Fruit fly (Drosophila melanogaster) whole organism, embryonic: ENCODE measurements around the gene CG32192.

Experiments used
- Awh ChIP-seq: fragments of 200-800 bp; sonication (Bioruptor generic); IDR thresholded peaks from 2 replicates; pipeline ENCODE4, ENCODE4 v1.3.6; 2022; ENCODE audit warnings: missing biosample characterization, missing genetic modification characterization
- B-H1 ChIP-seq: fragments of 200-800 bp; sonication (Bioruptor generic); IDR thresholded peaks from 3 replicates; pipeline ENCODE4 v1.3.6; 2022; ENCODE audit warnings: missing biosample characterization, missing genetic modification characterization
- Bgb ChIP-seq: fragments of 200-800 bp; sonication (Bioruptor generic); IDR thresholded peaks from 2 replicates; pipeline ENCODE4 v1.3.6; 2022; ENCODE audit warnings: missing biosample characterization, missing genetic modification characterization; ENCODE audit not compliant: partially characterized antibody
- CG10959 ChIP-seq: fragments of 200-800 bp; sonication (Bioruptor generic); IDR thresholded peaks from 2 replicates; pipeline ENCODE4 v1.3.6; 2022; ENCODE audit warnings: missing biosample characterization, missing genetic modification characterization
- CG11398 ChIP-seq: fragments of 200-800 bp; sonication (Bioruptor generic); optimal IDR thresholded peaks from 2 replicates; lab custom pipeline; 2016; ENCODE audit warnings: missing biosample characterization, missing genetic modification characterization
- CG11456 ChIP-seq: fragments of 200-800 bp; sonication (Bioruptor generic); IDR thresholded peaks from 3 replicates; pipeline ENCODE4 v1.3.6; 2022; ENCODE audit warnings: missing biosample characterization, missing genetic modification characterization
- CG11723 ChIP-seq: fragments of 200-800 bp; sonication (Bioruptor generic); optimal IDR thresholded peaks from 2 replicates; lab custom pipeline; 2017; ENCODE audit warnings: missing biosample characterization, mild to moderate bottlenecking, missing genetic modification characterization
- CG1233 ChIP-seq: fragments of 200-800 bp; sonication (Bioruptor generic); optimal IDR thresholded peaks from 4 replicates; lab custom pipeline; 2018; ENCODE audit warnings: missing biosample characterization, mild to moderate bottlenecking, missing genetic modification characterization
- CG12744 ChIP-seq: fragments of 200-800 bp; sonication (Bioruptor generic); optimal IDR thresholded peaks from 2 replicates; lab custom pipeline; 2016; ENCODE audit warnings: missing biosample characterization, missing genetic modification characterization
- CG15269 ChIP-seq: fragments of 200-800 bp; sonication (Bioruptor generic); optimal IDR thresholded peaks from 2 replicates; lab custom pipeline; 2018; ENCODE audit warnings: missing biosample characterization, mild to moderate bottlenecking, missing genetic modification characterization, moderate library complexity
- CG17802 ChIP-seq: fragments of 200-800 bp; sonication (Bioruptor generic); optimal IDR thresholded peaks from 2 replicates; lab custom pipeline; 2018; ENCODE audit warnings: missing biosample characterization, mild to moderate bottlenecking, missing genetic modification characterization, moderate library complexity
- CG1832 ChIP-seq: fragments of 200-800 bp; sonication (Bioruptor generic); optimal IDR thresholded peaks from 2 replicates; lab custom pipeline; 2017; ENCODE audit warnings: missing biosample characterization, mild to moderate bottlenecking, missing genetic modification characterization, inconsistent platforms
- CG2199 ChIP-seq: fragments of 200-800 bp; sonication (Bioruptor generic); IDR thresholded peaks from 3 replicates; pipeline ENCODE4 v1.3.6; 2022; ENCODE audit warnings: missing biosample characterization, missing genetic modification characterization
- CG3065 ChIP-seq: fragments of 200-800 bp; sonication (Bioruptor generic); optimal IDR thresholded peaks from 2 replicates; lab custom pipeline; 2016; ENCODE audit warnings: missing biosample characterization, missing genetic modification characterization
- CG34376 ChIP-seq: fragments of 200-800 bp; sonication (Bioruptor generic); optimal IDR thresholded peaks from 2 replicates; lab custom pipeline; 2018; ENCODE audit warnings: missing biosample characterization, mild to moderate bottlenecking, missing genetic modification characterization
- CG3726 ChIP-seq: fragments of 200-800 bp; sonication (Bioruptor generic); IDR thresholded peaks from 3 replicates; pipeline ENCODE4, ENCODE4 v1.3.6; 2022; ENCODE audit warnings: missing biosample characterization, missing genetic modification characterization
- CG5180 ChIP-seq: fragments of 200-800 bp; sonication (Bioruptor generic); optimal IDR thresholded peaks from 3 replicates; lab custom pipeline; 2017; ENCODE audit warnings: missing biosample characterization, missing genetic modification characterization, mild to moderate bottlenecking, moderate library complexity, missing genetic modification reagents
- CG6683 ChIP-seq: fragments of 200-800 bp; sonication (Bioruptor generic); optimal IDR thresholded peaks from 2 replicates; lab custom pipeline; 2017; ENCODE audit warnings: missing biosample characterization, mild to moderate bottlenecking, missing genetic modification characterization, missing genetic modification reagents
- CG7786 ChIP-seq: fragments of 200-800 bp; sonication (Bioruptor generic); optimal IDR thresholded peaks from 2 replicates; lab custom pipeline; 2016; ENCODE audit warnings: missing biosample characterization, missing genetic modification characterization
- CG8765 ChIP-seq: fragments of 200-800 bp; sonication (Bioruptor generic); IDR thresholded peaks from 2 replicates; pipeline ENCODE4 v1.3.6; 2022; ENCODE audit warnings: missing biosample characterization, missing genetic modification characterization
- CG9817 ChIP-seq: fragments of 200-800 bp; sonication (Bioruptor generic); optimal IDR thresholded peaks from 2 replicates; lab custom pipeline; 2018; ENCODE audit warnings: missing biosample characterization, mild to moderate bottlenecking, missing genetic modification characterization, moderate library complexity
- Dad ChIP-seq: fragments of 200-800 bp; sonication (Bioruptor generic); optimal IDR thresholded peaks from 3 replicates; lab custom pipeline; 2016; ENCODE audit warnings: missing biosample characterization, missing genetic modification characterization
- Dll ChIP-seq: fragments of 200-800 bp; sonication (Bioruptor generic); IDR thresholded peaks from 4 replicates; pipeline ENCODE4 v1.3.6; 2022; ENCODE audit warnings: missing biosample characterization, missing genetic modification characterization; ENCODE audit not compliant: partially characterized antibody
- Dp ChIP-seq: fragments of 200-800 bp; sonication (Bioruptor generic); optimal IDR thresholded peaks from 2 replicates; lab custom pipeline; 2018; ENCODE audit warnings: missing biosample characterization, mild to moderate bottlenecking, missing genetic modification characterization, moderate library complexity
- Hey ChIP-seq: fragments of 200-800 bp; sonication (Bioruptor generic); optimal IDR thresholded peaks from 3 replicates; lab custom pipeline; 2018; ENCODE audit warnings: missing biosample characterization, mild to moderate bottlenecking, missing genetic modification characterization
- Kr ChIP-seq: fragments of 200-800 bp; sonication (Bioruptor generic); optimal IDR thresholded peaks from 2 replicates; lab custom pipeline; 2017; ENCODE audit warnings: missing biosample characterization, mild to moderate bottlenecking, missing genetic modification characterization
- Max ChIP-seq: fragments of 200-800 bp; sonication (Bioruptor generic); optimal IDR thresholded peaks from 2 replicates; lab custom pipeline; 2016; ENCODE audit warnings: missing biosample characterization, mild to moderate bottlenecking, missing genetic modification characterization
- Myb ChIP-seq: fragments of 200-800 bp; sonication (Bioruptor generic); optimal IDR thresholded peaks from 2 replicates; lab custom pipeline; 2016; ENCODE audit warnings: missing biosample characterization, missing genetic modification characterization
- PHDP ChIP-seq: fragments of 200-800 bp; sonication (Bioruptor generic); optimal IDR thresholded peaks from 3 replicates; lab custom pipeline; 2018; ENCODE audit warnings: missing biosample characterization, mild to moderate bottlenecking, missing genetic modification characterization, moderate library complexity
- Rfx ChIP-seq: fragments of 200-800 bp; sonication (Bioruptor generic); IDR thresholded peaks from 2 replicates; pipeline ENCODE4 v1.3.6; 2022; ENCODE audit warnings: missing biosample characterization, missing genetic modification characterization
- Spps ChIP-seq: fragments of 200-800 bp; sonication (Bioruptor generic); optimal IDR thresholded peaks from 2 replicates; lab custom pipeline; 2018; ENCODE audit warnings: missing biosample characterization, mild to moderate bottlenecking, missing genetic modification characterization
- az2 ChIP-seq: fragments of 200-800 bp; sonication (Bioruptor generic); optimal IDR thresholded peaks from 3 replicates; lab custom pipeline; 2016; ENCODE audit warnings: missing biosample characterization, missing genetic modification characterization
- bigmax ChIP-seq: fragments of 200-800 bp; sonication (Bioruptor generic); optimal IDR thresholded peaks from 2 replicates; lab custom pipeline; 2018; ENCODE audit warnings: missing biosample characterization, mild to moderate bottlenecking, missing genetic modification characterization
- dmrt99B ChIP-seq: fragments of 200-800 bp; sonication (Bioruptor generic); optimal IDR thresholded peaks from 2 replicates; lab custom pipeline; 2018; ENCODE audit warnings: missing biosample characterization, mild to moderate bottlenecking, missing genetic modification characterization, moderate library complexity
- emc ChIP-seq: fragments of 200-800 bp; sonication (Bioruptor generic); optimal IDR thresholded peaks from 2 replicates; lab custom pipeline; 2016; ENCODE audit warnings: missing biosample characterization, missing genetic modification characterization
- fu2 ChIP-seq: fragments of 200-800 bp; sonication (Bioruptor generic); optimal IDR thresholded peaks from 2 replicates; lab custom pipeline; 2016; ENCODE audit warnings: missing biosample characterization, missing genetic modification characterization
- jigr1 ChIP-seq: fragments of 200-800 bp; sonication (Bioruptor generic); IDR thresholded peaks from 3 replicates; pipeline ENCODE4 v1.3.6; 2022; ENCODE audit warnings: missing biosample characterization, missing genetic modification characterization
- jumu ChIP-seq: fragments of 200-800 bp; sonication (Bioruptor generic); optimal IDR thresholded peaks from 3 replicates; lab custom pipeline; 2016; ENCODE audit warnings: missing biosample characterization, missing genetic modification characterization
- nmo ChIP-seq: fragments of 200-800 bp; sonication (Bioruptor generic); optimal IDR thresholded peaks from 2 replicates; lab custom pipeline; 2018; ENCODE audit warnings: missing biosample characterization, mild to moderate bottlenecking, missing genetic modification characterization, moderate library complexity
- oc ChIP-seq: fragments of 200-800 bp; sonication (Bioruptor generic); optimal IDR thresholded peaks from 2 replicates; lab custom pipeline; 2018; ENCODE audit warnings: missing biosample characterization, mild to moderate bottlenecking, missing genetic modification characterization, moderate library complexity
- odd ChIP-seq: fragments of 200-800 bp; sonication (Bioruptor generic); optimal IDR thresholded peaks from 2 replicates; lab custom pipeline; 2017; ENCODE audit warnings: missing biosample characterization, mild to moderate bottlenecking, missing genetic modification characterization
- rib ChIP-seq: fragments of 200-800 bp; sonication (Bioruptor generic); IDR thresholded peaks from 2 replicates; pipeline ENCODE4 v1.3.6; 2022; ENCODE audit warnings: missing biosample characterization, missing genetic modification characterization
- run ChIP-seq: fragments of 200-800 bp; sonication (Bioruptor generic); optimal IDR thresholded peaks from 3 replicates; lab custom pipeline; 2018; ENCODE audit warnings: missing biosample characterization, mild to moderate bottlenecking, missing genetic modification characterization
- shn ChIP-seq: fragments of 200-800 bp; sonication (Bioruptor generic); optimal IDR thresholded peaks from 3 replicates; lab custom pipeline; 2016; ENCODE audit warnings: missing biosample characterization, missing genetic modification characterization
- stwl ChIP-seq: fragments of 200-800 bp; sonication (Bioruptor generic); optimal IDR thresholded peaks from 3 replicates; lab custom pipeline; 2018; ENCODE audit warnings: missing biosample characterization, mild to moderate bottlenecking, missing genetic modification characterization, moderate library complexity
- tap ChIP-seq: fragments of 200-800 bp; optimal IDR thresholded peaks from 3 replicates; lab custom pipeline; 2019; ENCODE audit warnings: missing biosample characterization, mild to moderate bottlenecking, missing genetic modification characterization, moderate library complexity
- vvl ChIP-seq: fragments of 200-800 bp; sonication (Bioruptor generic); IDR thresholded peaks from 2 replicates; pipeline ENCODE4 v1.3.6; 2022; ENCODE audit warnings: missing biosample characterization, missing genetic modification characterization
- yki ChIP-seq: fragments of >200 bp; optimal IDR thresholded peaks from 3 replicates; lab custom pipeline; 2018

CG32192 gene

dm6 chr3L:17999406-18000101 lies 40.6 kb upstream of the CG32192 start (continued):
- TF ChIP-seq Spps = peak; percentile 90
- TF ChIP-seq az2 (GFP tag; lab: Kevin White, UChicago) = peak; percentile 91
- peak; percentile 95 for TF ChIP-seq CG7786 (GFP tag; lab: Kevin White, UChicago)
- no peak for TF ChIP-seq bigmax
- peak; percentile 92 for TF ChIP-seq CG11723 (GFP tag; lab: Kevin White, UChicago)
- peak; percentile 80 for TF ChIP-seq CG9817 (tag; lab: Kevin White, UChicago)
- TF ChIP-seq Rfx (GFP tag; lab: Robert Waterston, UW) = peak; percentile 88
- peak; percentile 64 for TF ChIP-seq CG17802 (tag; lab: Kevin White, UChicago)
- TF ChIP-seq shn (GFP tag; lab: Kevin White, UChicago) = peak; percentile 96
- TF ChIP-seq CG8765 (GFP tag; lab: Robert Waterston, UW) = peak; percentile 58; the same call in 1 of the 2 replicates
- peak; percentile 88 for TF ChIP-seq tap
- TF ChIP-seq CG3726 (GFP tag; lab: Robert Waterston, UW) = 0 out of 3 replicates have a peak, but pooled peaks have one; percentile 45
- TF ChIP-seq fu2 = peak; percentile 91
- peak; percentile 71 for TF ChIP-seq CG3065 (GFP tag; lab: Kevin White, UChicago)
- TF ChIP-seq CG34376 (GFP tag; lab: Kevin White, UChicago) = peak; percentile 97
- peak; percentile 86 for TF ChIP-seq CG5180 (GFP tag; lab: Kevin White, UChicago)
- peak; percentile 94 for TF ChIP-seq CG15269 (tag; lab: Kevin White, UChicago)
- TF ChIP-seq Awh (GFP tag; lab: Robert Waterston, UW) = peak; percentile 76
- peak; percentile 85 for TF ChIP-seq jumu
- peak; percentile 96 for TF ChIP-seq PHDP (tag; lab: Kevin White, UChicago)
- peak; percentile 94 for TF ChIP-seq dmrt99B
- peak; percentile 91 for TF ChIP-seq Max
- TF ChIP-seq CG11398 (GFP tag; lab: Kevin White, UChicago) = peak; percentile 95
- peak; percentile 91 for TF ChIP-seq yki (lab: Kevin White, UChicago)
- TF ChIP-seq Dad (GFP tag; lab: Kevin White, UChicago) = peak; percentile 96
- TF ChIP-seq CG1832 (GFP tag; lab: Kevin White, UChicago) = peak; percentile 87
- TF ChIP-seq jigr1 (GFP tag; lab: Robert Waterston, UW) = peak; percentile 70; the same call in 2 of the 3 replicates
- peak; percentile 97 for TF ChIP-seq nmo
- TF ChIP-seq odd (GFP tag; lab: Kevin White, UChicago) = peak; percentile 95
- peak; percentile 42; the same call in 2 of the 3 replicates for TF ChIP-seq CG11456 (GFP tag; lab: Robert Waterston, UW)
- TF ChIP-seq Kr (GFP tag; lab: Kevin White, UChicago) = no peak
- peak; percentile 81 for TF ChIP-seq Myb (GFP tag; lab: Kevin White, UChicago)
- peak; percentile 27; the same call in 2 of the 4 replicates for TF ChIP-seq Dll (GFP tag; lab: Robert Waterston, UW)
- TF ChIP-seq emc (GFP tag; lab: Kevin White, UChicago) = peak; percentile 75
- TF ChIP-seq CG2199 = peak; percentile 75; the same call in 2 of the 3 replicates
- TF ChIP-seq CG10959 (GFP tag; lab: Robert Waterston, UW) = peak; percentile 83
- TF ChIP-seq stwl = peak; percentile 36
- peak; percentile 68 for TF ChIP-seq Hey (tag; lab: Kevin White, UChicago)
- TF ChIP-seq run (tag; lab: Kevin White, UChicago) = peak; percentile 87
- peak; percentile 2 for TF ChIP-seq Dp
- peak; percentile 91 for TF ChIP-seq CG12744
- TF ChIP-seq B-H1 (GFP tag; lab: Robert Waterston, UW) = peak; percentile 74
- TF ChIP-seq Bgb (GFP tag; lab: Robert Waterston, UW) = peak; percentile 56; the same call in 1 of the 2 replicates
- peak; percentile 89 for TF ChIP-seq oc (tag; lab: Kevin White, UChicago)
- no peak; the same call in 1 of the 2 replicates for TF ChIP-seq rib
- peak; percentile 91 for TF ChIP-seq vvl (GFP tag; lab: Robert Waterston, UW)
- peak; percentile 94 for TF ChIP-seq CG1233 (GFP tag; lab: Kevin White, UChicago)
- TF ChIP-seq CG6683 (GFP tag; lab: Kevin White, UChicago) = peak; percentile 88
